Fruit fly (Drosophila melanogaster) whole organism, embryonic: ENCODE measurements around the gene Iyd.
A peak's percentile ranks its signal among the peaks of the same experiment; 100 is the strongest.

ENCODE experiments used
- CG10565 ChIP-seq: fragments of 200-800 bp; sonication (Bioruptor generic); optimal IDR thresholded peaks from 3 replicates; lab custom pipeline; 2016; ENCODE audit warnings: missing biosample characterization, mild to moderate bottlenecking, missing genetic modification characterization
- CG12744 ChIP-seq: fragments of 200-800 bp; sonication (Bioruptor generic); optimal IDR thresholded peaks from 2 replicates; lab custom pipeline; 2016; ENCODE audit warnings: missing biosample characterization, missing genetic modification characterization
- CG13296 ChIP-seq: fragments of 200-800 bp; sonication (Bioruptor generic); optimal IDR thresholded peaks from 3 replicates; lab custom pipeline; 2018; ENCODE audit warnings: missing biosample characterization, mild to moderate bottlenecking, missing genetic modification characterization
- CG15073 ChIP-seq: fragments of 200-800 bp; sonication (Bioruptor generic); optimal IDR thresholded peaks from 2 replicates; lab custom pipeline; 2016; ENCODE audit warnings: missing biosample characterization, missing genetic modification characterization
- CG15479 ChIP-seq: fragments of 200-800 bp; sonication (Bioruptor generic); optimal IDR thresholded peaks from 3 replicates; lab custom pipeline; 2019; ENCODE audit warnings: missing biosample characterization, mild to moderate bottlenecking, missing genetic modification characterization, moderate library complexity
- CG1602 ChIP-seq: fragments of 200-800 bp; sonication (Bioruptor generic); optimal IDR thresholded peaks from 3 replicates; lab custom pipeline; 2016; ENCODE audit warnings: missing biosample characterization, missing genetic modification characterization
- CG16779 ChIP-seq: fragments of 200-800 bp; sonication (Bioruptor generic); IDR thresholded peaks from 2 replicates; pipeline ENCODE4 v1.3.6; 2022; ENCODE audit warnings: missing biosample characterization, missing genetic modification characterization
- CG16815 ChIP-seq: fragments of 200-800 bp; sonication (Bioruptor generic); optimal IDR thresholded peaks from 3 replicates; lab custom pipeline; 2017; ENCODE audit warnings: missing biosample characterization, mild to moderate bottlenecking, missing genetic modification characterization
- CG17829 ChIP-seq: fragments of 200-800 bp; optimal IDR thresholded peaks from 2 replicates; lab custom pipeline; 2019; ENCODE audit warnings: missing biosample characterization, mild to moderate bottlenecking, missing genetic modification characterization, moderate library complexity
- CG17912 ChIP-seq: fragments of 200-800 bp; sonication (Bioruptor generic); optimal IDR thresholded peaks from 2 replicates; lab custom pipeline; 2018; ENCODE audit warnings: missing biosample characterization, mild to moderate bottlenecking, missing genetic modification characterization
- CG2129 ChIP-seq: fragments of 200-800 bp; sonication (Bioruptor generic); IDR thresholded peaks from 2 replicates; pipeline ENCODE4 v1.3.6; 2022; ENCODE audit warnings: missing biosample characterization, missing genetic modification characterization; ENCODE audit not compliant: partially characterized antibody
- CG3847 ChIP-seq: fragments of 200-800 bp; sonication (Bioruptor generic); IDR thresholded peaks from 2 replicates; pipeline ENCODE4 v1.3.6; 2022; ENCODE audit warnings: missing biosample characterization, missing genetic modification characterization
- CG3995 ChIP-seq: fragments of 200-800 bp; sonication (Bioruptor generic); optimal IDR thresholded peaks from 3 replicates; lab custom pipeline; 2016; ENCODE audit warnings: missing biosample characterization, missing genetic modification characterization
- CG6765 ChIP-seq: fragments of 200-800 bp; sonication (Bioruptor generic); optimal IDR thresholded peaks from 3 replicates; lab custom pipeline; 2017; ENCODE audit warnings: missing biosample characterization, mild to moderate bottlenecking, missing genetic modification characterization
- CG6791 ChIP-seq: fragments of 200-800 bp; sonication (Bioruptor generic); IDR thresholded peaks from 3 replicates; pipeline ENCODE4 v1.3.6; 2022; ENCODE audit warnings: missing biosample characterization, missing genetic modification characterization; ENCODE audit not compliant: partially characterized antibody
- CG6813 ChIP-seq: fragments of 200-800 bp; sonication (Bioruptor generic); optimal IDR thresholded peaks from 2 replicates; lab custom pipeline; 2017; ENCODE audit warnings: missing biosample characterization, missing genetic modification characterization, mild to moderate bottlenecking, moderate library complexity, missing genetic modification reagents
- CG7271 ChIP-seq: fragments of 200-800 bp; sonication (Bioruptor generic); optimal IDR thresholded peaks from 2 replicates; lab custom pipeline; 2018; ENCODE audit warnings: missing biosample characterization, mild to moderate bottlenecking, missing genetic modification characterization, moderate library complexity
- CG7928 ChIP-seq: fragments of 200-800 bp; sonication (Bioruptor generic); optimal IDR thresholded peaks from 2 replicates; lab custom pipeline; 2017; ENCODE audit warnings: missing biosample characterization, mild to moderate bottlenecking, missing genetic modification characterization
- CG8359 ChIP-seq: fragments of 200-800 bp; sonication (Bioruptor generic); optimal IDR thresholded peaks from 2 replicates; lab custom pipeline; 2017; ENCODE audit warnings: missing biosample characterization, mild to moderate bottlenecking, missing genetic modification characterization, borderline replicate concordance
- Camta ChIP-seq: fragments of 200-800 bp; sonication (Bioruptor generic); optimal IDR thresholded peaks from 2 replicates; lab custom pipeline; 2016; ENCODE audit warnings: missing biosample characterization, missing genetic modification characterization
- Fer1 ChIP-seq: fragments of 200-800 bp; sonication (Bioruptor generic); optimal IDR thresholded peaks from 2 replicates; lab custom pipeline; 2017; ENCODE audit warnings: missing biosample characterization, mild to moderate bottlenecking, missing genetic modification characterization
- Hr51 ChIP-seq, 2 experiments: fragments of 200-800 bp; sonication (Bioruptor generic); optimal IDR thresholded peaks; 2 replicates in 1 of 2; 3 replicates in 1 of 2; lab custom pipeline; 2016 to 2018; ENCODE audit warnings: missing biosample characterization in 2 of 2, missing genetic modification characterization in 2 of 2, mild to moderate bottlenecking in 1 of 2, moderate library complexity in 1 of 2
- Opbp ChIP-seq: fragments of 200-800 bp; sonication (Bioruptor generic); IDR thresholded peaks from 3 replicates; pipeline ENCODE4 v1.3.6; 2022; ENCODE audit warnings: missing biosample characterization, missing genetic modification characterization; ENCODE audit not compliant: partially characterized antibody
- Side ChIP-seq: fragments of 200-800 bp; sonication (Bioruptor generic); optimal IDR thresholded peaks from 2 replicates; lab custom pipeline; 2016; ENCODE audit warnings: missing biosample characterization, missing genetic modification characterization
- Ssrp ChIP-seq: fragments of 200-800 bp; sonication (Bioruptor generic); optimal IDR thresholded peaks from 2 replicates; lab custom pipeline; 2018; ENCODE audit warnings: missing biosample characterization, mild to moderate bottlenecking, missing genetic modification characterization, moderate library complexity
- Trl ChIP-seq, 3 experiments: fragments of >200 bp in 2 of 3; fragments of 200-800 bp in 1 of 3; sonication (Bioruptor generic) in 1 of 3; optimal IDR thresholded peaks; 2 replicates in 1 of 3; 3 replicates in 2 of 3; lab custom pipeline; 2016 to 2017; ENCODE audit warnings: missing biosample characterization in 1 of 3, missing genetic modification characterization in 1 of 3
- Vsx1 ChIP-seq: fragments of 200-800 bp; sonication (Bioruptor generic); optimal IDR thresholded peaks from 2 replicates; lab custom pipeline; 2017; ENCODE audit warnings: missing biosample characterization, mild to moderate bottlenecking, missing genetic modification characterization, missing genetic modification reagents
- ash1 ChIP-seq: fragments of 200-800 bp; sonication (Bioruptor generic); optimal IDR thresholded peaks from 2 replicates; lab custom pipeline; 2018; ENCODE audit warnings: missing biosample characterization, mild to moderate bottlenecking, missing genetic modification characterization
- bcd ChIP-seq: fragments of 200-800 bp; sonication (Bioruptor generic); optimal IDR thresholded peaks from 2 replicates; lab custom pipeline; 2017; ENCODE audit warnings: missing biosample characterization, mild to moderate bottlenecking, missing genetic modification characterization
- bsh ChIP-seq, 2 experiments: fragments of 200-800 bp; sonication (Bioruptor generic); optimal IDR thresholded peaks; 2 replicates each; lab custom pipeline; 2017 to 2018; ENCODE audit warnings: mild to moderate bottlenecking in 2 of 2, missing biosample characterization in 2 of 2, missing genetic modification characterization in 2 of 2, moderate library complexity in 1 of 2
- btn ChIP-seq: fragments of 200-800 bp; sonication (Bioruptor generic); optimal IDR thresholded peaks from 2 replicates; lab custom pipeline; 2016; ENCODE audit warnings: missing biosample characterization, missing genetic modification characterization
- dimm ChIP-seq: fragments of 200-800 bp; sonication (Bioruptor generic); IDR thresholded peaks from 2 replicates; pipeline ENCODE4 v1.3.6; 2022; ENCODE audit warnings: missing biosample characterization, missing genetic modification characterization
- emc ChIP-seq: fragments of 200-800 bp; sonication (Bioruptor generic); optimal IDR thresholded peaks from 2 replicates; lab custom pipeline; 2016; ENCODE audit warnings: missing biosample characterization, missing genetic modification characterization
- en ChIP-seq: fragments of 200-800 bp; sonication (Bioruptor generic); optimal IDR thresholded peaks from 2 replicates; lab custom pipeline; 2016; ENCODE audit warnings: missing biosample characterization, missing genetic modification characterization
- fd64A ChIP-seq: fragments of 200-800 bp; sonication (Bioruptor generic); optimal IDR thresholded peaks from 3 replicates; lab custom pipeline; 2018; ENCODE audit warnings: missing biosample characterization, mild to moderate bottlenecking, missing genetic modification characterization
- hkb ChIP-seq, 2 experiments: fragments of 200-800 bp in 1 of 2; fragments of >200 bp in 1 of 2; sonication (Bioruptor generic) in 1 of 2; IDR thresholded peaks in 1 of 2; optimal IDR thresholded peaks in 1 of 2; 2 replicates each; pipeline versions ENCODE4 v1.3.6 to Lab custom; 2017 to 2022; ENCODE audit warnings: missing biosample characterization in 1 of 2, missing genetic modification characterization in 1 of 2
- kay ChIP-seq: fragments of 200-800 bp; sonication (Bioruptor generic); optimal IDR thresholded peaks from 2 replicates; lab custom pipeline; 2016; ENCODE audit warnings: missing biosample characterization, missing genetic modification characterization
- knrl ChIP-seq: fragments of 200-800 bp; sonication (Bioruptor generic); IDR thresholded peaks from 3 replicates; pipeline ENCODE4 v1.3.6; 2022; ENCODE audit warnings: missing biosample characterization, missing genetic modification characterization; ENCODE audit not compliant: partially characterized antibody
- lab ChIP-seq: fragments of 200-800 bp; sonication (Bioruptor generic); optimal IDR thresholded peaks from 3 replicates; lab custom pipeline; 2017; ENCODE audit warnings: missing biosample characterization, missing genetic modification characterization, mild to moderate bottlenecking, moderate library complexity, missing genetic modification reagents
- lov ChIP-seq, 2 experiments: fragments of 200-800 bp in 1 of 2; fragments of >200 bp in 1 of 2; sonication (Bioruptor generic) in 1 of 2; IDR thresholded peaks in 1 of 2; optimal IDR thresholded peaks in 1 of 2; 2 replicates in 1 of 2; 3 replicates in 1 of 2; pipeline versions ENCODE4 v1.3.6 to Lab custom; 2017 to 2022; ENCODE audit warnings: missing biosample characterization in 1 of 2, missing genetic modification characterization in 1 of 2
- p53 ChIP-seq: fragments of 200-800 bp; sonication (Bioruptor generic); optimal IDR thresholded peaks from 2 replicates; lab custom pipeline; 2016; ENCODE audit warnings: missing biosample characterization, missing genetic modification characterization
- sug ChIP-seq: fragments of 200-800 bp; optimal IDR thresholded peaks from 2 replicates; lab custom pipeline; 2019; ENCODE audit warnings: missing biosample characterization, mild to moderate bottlenecking, missing genetic modification characterization, moderate library complexity
- usp ChIP-seq: fragments of >200 bp; optimal IDR thresholded peaks from 2 replicates; lab custom pipeline; 2017; ENCODE audit warnings: missing biosample characterization, missing genetic modification characterization
- vvl ChIP-seq: fragments of 200-800 bp; sonication (Bioruptor generic); IDR thresholded peaks from 2 replicates; pipeline ENCODE4 v1.3.6; 2022; ENCODE audit warnings: missing biosample characterization, missing genetic modification characterization
- z ChIP-seq: fragments of 200-800 bp; sonication (Bioruptor generic); IDR thresholded peaks from 3 replicates; pipeline ENCODE4 v1.3.6; 2022; ENCODE audit warnings: missing biosample characterization, missing genetic modification characterization
- zfh2 ChIP-seq: fragments of 200-800 bp; sonication (Bioruptor generic); optimal IDR thresholded peaks from 2 replicates; lab custom pipeline; 2016; ENCODE audit warnings: missing biosample characterization, missing genetic modification characterization

Iyd gene

dm6 chr3L:11118627-11119395 is 22.8 kb upstream of the Iyd start (continued):
- TF ChIP-seq btn (GFP tag; lab: Kevin White, UChicago) (peak; percentile 25), CG1602 (GFP tag; lab: Kevin White, UChicago) (peak; percentile 44), CG2129 (GFP tag; lab: Robert Waterston, UW) (no peak), Hr51 (GFP tag; optimal IDR thresholded peaks at IDR 0.05; lab: Kevin White, UChicago) (peak; percentile 48 to 76), CG15073 (GFP tag; lab: Kevin White, UChicago) (no peak), CG6765 (GFP tag; lab: Kevin White, UChicago) (peak; percentile 79), Fer1 (GFP tag; lab: Kevin White, UChicago) (peak; percentile 91), CG8359 (GFP tag; lab: Kevin White, UChicago) (peak; percentile 61), emc (GFP tag; lab: Kevin White, UChicago) (no peak), bsh (GFP tag; optimal IDR thresholded peaks at IDR 0.05; lab: Kevin White, UChicago) (peak; percentile 52 to 66), CG7271 (tag; lab: Kevin White, UChicago) (peak; percentile 71), CG12744 (GFP tag; lab: Kevin White, UChicago) (peak; percentile 69), CG7928 (GFP tag; lab: Kevin White, UChicago) (no peak), Camta (peak; percentile 77), Side (GFP tag; lab: Kevin White, UChicago) (peak; percentile 80), CG16815 (GFP tag; lab: Kevin White, UChicago) (peak; percentile 3), CG10565 (GFP tag; lab: Kevin White, UChicago) (no peak), kay (GFP tag; lab: Kevin White, UChicago) (peak; percentile 5), vvl (peak; percentile 75; the same call in 1 of the 2 replicates), bcd (GFP tag; lab: Kevin White, UChicago) (no peak), CG17829 (tag; lab: Kevin White, UChicago) (peak; percentile 50), Trl (optimal IDR thresholded peaks at IDR 0.05; lab: Kevin White, UChicago) (peak; percentile 77 to 78), Trl (GFP tag; optimal IDR thresholded peaks at IDR 0.05; lab: Kevin White, UChicago) (peak; percentile 59), usp (GFP tag; lab: Kevin White, UChicago) (no peak), Opbp (GFP tag; lab: Robert Waterston, UW) (0 out of 3 replicates have a peak, but pooled peaks have one; percentile 26), fd64A (GFP tag; lab: Kevin White, UChicago) (peak; percentile 93), ash1 (GFP tag; lab: Kevin White, UChicago) (peak; percentile 79), CG16779 (GFP tag; lab: Robert Waterston, UW) (0 out of 2 replicates have a peak, but pooled peaks have one; percentile 34), lab (peak; percentile 92), knrl (no peak), p53 (peak; percentile 64), z (GFP tag; lab: Robert Waterston, UW) (no peak), CG6813 (GFP tag; lab: Kevin White, UChicago) (peak; percentile 91), Vsx1 (GFP tag; lab: Kevin White, UChicago) (peak; percentile 71), CG3847 (peak; percentile 54), CG15479 (GFP tag; lab: Kevin White, UChicago) (peak; percentile 86), dimm (no peak), CG6791 (GFP tag; lab: Robert Waterston, UW) (no peak), lov (optimal IDR thresholded peaks at IDR 0.05; lab: Kevin White, UChicago) (no peak), lov (GFP tag; IDR thresholded peaks at IDR 0.05; lab: Robert Waterston, UW) (peak; percentile 84; the same call in 2 of the 3 replicates), CG13296 (peak; percentile 83), sug (tag; lab: Kevin White, UChicago) (peak; percentile 85), CG17912 (peak; percentile 92), Ssrp (tag; lab: Kevin White, UChicago) (peak; percentile 2), CG3995 (GFP tag; lab: Kevin White, UChicago) (no peak), hkb (optimal IDR thresholded peaks at IDR 0.05; lab: Kevin White, UChicago) (no peak), hkb (GFP tag; IDR thresholded peaks at IDR 0.05; lab: Robert Waterston, UW) (peak; percentile 85), en (GFP tag; lab: Kevin White, UChicago) (peak; percentile 47), zfh2 (GFP tag; lab: Kevin White, UChicago) (no peak)
